Worm (Caenorhabditis elegans) whole organism, L1 larva: Measurements from ENCODE around the gene ckb-1.

ENCODE experiments used
- C16A3.4 ChIP-seq: fragments of 150-350 bp; optimal IDR thresholded peaks from 2 replicates; lab custom pipeline; 2014; ENCODE audit warnings: missing biosample characterization, missing genetic modification characterization
- C34B4.2 ChIP-seq: sonication (generic microtip); optimal IDR thresholded peaks from 2 replicates; lab custom pipeline; 2017; ENCODE audit warnings: mild to moderate bottlenecking, missing genetic modification characterization, missing compliant biosample characterization
- aha-1 ChIP-seq: fragments of 150-350 bp; optimal IDR thresholded peaks from 2 replicates; lab custom pipeline; 2014; ENCODE audit warnings: missing biosample characterization, missing genetic modification characterization
- ama-1 ChIP-seq: fragments of 150-350 bp; optimal IDR thresholded peaks from 2 replicates; lab custom pipeline; 2014
- blmp-1 ChIP-seq: fragments of 150-350 bp; optimal IDR thresholded peaks from 2 replicates; lab custom pipeline; 2014; ENCODE audit warnings: missing biosample characterization, missing genetic modification characterization
- ceh-8 ChIP-seq: fragments of 200-800 bp; sonication (Bioruptor generic); optimal IDR thresholded peaks from 2 replicates; lab custom pipeline; 2018; ENCODE audit warnings: mild to moderate bottlenecking, missing genetic modification characterization, moderate library complexity, missing compliant biosample characterization
- dsc-1 ChIP-seq: sonication (generic microtip); optimal IDR thresholded peaks from 2 replicates; lab custom pipeline; 2016; ENCODE audit warnings: mild to moderate bottlenecking, missing genetic modification characterization, missing compliant biosample characterization
- efl-3 ChIP-seq: fragments of 200-800 bp; sonication (Bioruptor generic); optimal IDR thresholded peaks from 2 replicates; lab custom pipeline; 2018; ENCODE audit warnings: mild to moderate bottlenecking, missing genetic modification characterization, missing compliant biosample characterization
- egl-27 ChIP-seq, 2 experiments: fragments of 150-350 bp in 1 of 2; sonication (generic microtip); optimal IDR thresholded peaks; 3 replicates each; lab custom pipeline; 2017 to 2018; ENCODE audit warnings: missing biosample characterization in 2 of 2, missing genetic modification characterization in 2 of 2, missing genetic modification reagents in 2 of 2
- elt-2 ChIP-seq: sonication (generic microtip); optimal IDR thresholded peaks from 2 replicates; lab custom pipeline; 2016; ENCODE audit warnings: missing genetic modification characterization, mild to moderate bottlenecking, inconsistent platforms, missing compliant biosample characterization, missing genetic modification reagents
- elt-3 ChIP-seq, 6 experiments: fragments of 150-350 bp in 1 of 6; sonication (generic microtip); optimal IDR thresholded peaks; 2 replicates each; lab custom pipeline; 2017 to 2018; ENCODE audit warnings: missing biosample characterization in 6 of 6, missing genetic modification characterization in 6 of 6, inconsistent platforms in 1 of 6
- fkh-10 ChIP-seq: sonication (generic microtip); optimal IDR thresholded peaks from 2 replicates; lab custom pipeline; 2017; ENCODE audit warnings: missing biosample characterization, missing genetic modification reagents, missing genetic modification characterization
- fkh-8 ChIP-seq: sonication (generic microtip); optimal IDR thresholded peaks from 2 replicates; lab custom pipeline; 2016; ENCODE audit warnings: mild to moderate bottlenecking, missing genetic modification characterization, missing compliant biosample characterization
- lin-13 ChIP-seq: fragments of 150-350 bp; optimal IDR thresholded peaks from 2 replicates; lab custom pipeline; 2014; ENCODE audit warnings: missing biosample characterization, missing genetic modification reagents, missing genetic modification characterization
- mab-9 ChIP-seq: fragments of 200-800 bp; sonication (Bioruptor generic); IDR thresholded peaks from 2 replicates; pipeline ENCODE4 v1.3.6; 2022; ENCODE audit warnings: missing genetic modification reagents, missing genetic modification characterization, missing compliant biosample characterization
- mep-1 ChIP-seq: fragments of 150-350 bp; optimal IDR thresholded peaks from 2 replicates; lab custom pipeline; 2014; ENCODE audit warnings: missing biosample characterization, missing genetic modification characterization
- nhr-11 ChIP-seq: fragments of 150-350 bp; optimal IDR thresholded peaks from 2 replicates; lab custom pipeline; 2014; ENCODE audit warnings: missing biosample characterization, missing genetic modification characterization
- nhr-19 ChIP-seq: fragments of 200-800 bp; sonication (Bioruptor generic); conservative IDR thresholded peaks from 2 replicates; pipeline ENCODE4 v1.3.6; 2022; ENCODE audit warnings: missing genetic modification characterization, missing compliant biosample characterization
- nhr-20 ChIP-seq: sonication (generic microtip); optimal IDR thresholded peaks from 2 replicates; lab custom pipeline; 2016; ENCODE audit warnings: mild to moderate bottlenecking, missing genetic modification characterization, missing compliant biosample characterization
- nhr-237 ChIP-seq: fragments of 150-350 bp; optimal IDR thresholded peaks from 2 replicates; lab custom pipeline; 2014; ENCODE audit warnings: missing biosample characterization, missing genetic modification characterization
- nhr-76 ChIP-seq: sonication (generic microtip); optimal IDR thresholded peaks from 2 replicates; lab custom pipeline; 2017; ENCODE audit warnings: missing biosample characterization, missing genetic modification characterization
- nhr-84 ChIP-seq: sonication (generic microtip); optimal IDR thresholded peaks from 2 replicates; lab custom pipeline; 2017; ENCODE audit warnings: missing biosample characterization, missing genetic modification characterization
- nhr-85 ChIP-seq: sonication (generic microtip); peaks from one replicate; lab custom pipeline; 2016; ENCODE audit warnings: missing genetic modification characterization, inconsistent platforms, missing compliant biosample characterization
- nhr-90 ChIP-seq: sonication (generic microtip); optimal IDR thresholded peaks from 2 replicates; lab custom pipeline; 2016; ENCODE audit warnings: mild to moderate bottlenecking, missing genetic modification characterization, missing compliant biosample characterization; ENCODE audit not compliant: poor library complexity
- pag-3 ChIP-seq: sonication (generic microtip); optimal IDR thresholded peaks from 2 replicates; lab custom pipeline; 2017; ENCODE audit warnings: missing genetic modification characterization, mild to moderate bottlenecking, missing compliant biosample characterization, antibody characterized with exemption, borderline replicate concordance; ENCODE audit not compliant: insufficient read depth
- skn-1 ChIP-seq: fragments of 150-350 bp; optimal IDR thresholded peaks from 2 replicates; lab custom pipeline; 2014; ENCODE audit warnings: missing biosample characterization, missing genetic modification characterization
- snu-23 ChIP-seq: sonication (generic microtip); optimal IDR thresholded peaks from 2 replicates; lab custom pipeline; 2016; ENCODE audit warnings: missing genetic modification characterization, missing compliant biosample characterization
- sup-37 ChIP-seq: fragments of 200-800 bp; sonication (Bioruptor generic); optimal IDR thresholded peaks from 2 replicates; lab custom pipeline; 2018; ENCODE audit warnings: mild to moderate bottlenecking, missing genetic modification characterization, missing compliant biosample characterization
- swsn-7 ChIP-seq: sonication (generic microtip); optimal IDR thresholded peaks from 2 replicates; lab custom pipeline; 2016; ENCODE audit warnings: missing genetic modification characterization, missing compliant biosample characterization
- tlp-1 ChIP-seq: fragments of 150-350 bp; optimal IDR thresholded peaks from 2 replicates; lab custom pipeline; 2014; ENCODE audit warnings: missing biosample characterization, missing genetic modification characterization
- unc-30 ChIP-seq: sonication (generic microtip); optimal IDR thresholded peaks from 2 replicates; lab custom pipeline; 2017; ENCODE audit warnings: missing biosample characterization, missing genetic modification characterization
- unc-62 ChIP-seq: fragments of 150-350 bp; optimal IDR thresholded peaks from 2 replicates; lab custom pipeline; 2014; ENCODE audit warnings: missing biosample characterization, missing genetic modification reagents, missing genetic modification characterization
- unc-98 ChIP-seq: fragments of 200-800 bp; sonication (Bioruptor generic); IDR thresholded peaks from 2 replicates; pipeline ENCODE4 v1.3.6; 2022; ENCODE audit warnings: missing genetic modification characterization, missing compliant biosample characterization
- zip-4 ChIP-seq: fragments of 200-800 bp; sonication (Bioruptor generic); optimal IDR thresholded peaks from 2 replicates; lab custom pipeline; 2018; ENCODE audit warnings: mild to moderate bottlenecking, missing genetic modification characterization, moderate library complexity, missing compliant biosample characterization

The ckb-1 gene

ce11 chrIII:4390421-4390820, 25.3 kb downstream of the ckb-1 start:
- peak; percentile 61 for TF ChIP-seq blmp-1
- TF ChIP-seq nhr-20: no peak

ce11 chrIII:4391319-4391718, 26.2 kb downstream of the ckb-1 start:
- TF ChIP-seq efl-3 (GFP tag; lab: Kevin White, UChicago) (no peak), blmp-1 (peak; percentile 88)
- TF ChIP-seq, all 84 proteins: peak for 1

- no peak for TF ChIP-seq sup-37 (GFP tag; lab: Kevin White, UChicago)
- TF ChIP-seq dsc-1 (tag; lab: Kevin White, UChicago): no peak
- peak in 1 of 6 experiments; percentile 39 for TF ChIP-seq elt-3 (tag; optimal IDR thresholded peaks at IDR 0.05; lab: Kevin White, UChicago)
- TF ChIP-seq nhr-84 (tag; lab: Kevin White, UChicago): no peak
- TF ChIP-seq C16A3.4 (tag; lab: Kevin White, UChicago): no peak
- TF ChIP-seq pag-3 (tag; lab: Kevin White, UChicago): no peak
- TF ChIP-seq blmp-1: peak; percentile 72
- TF ChIP-seq egl-27 (tag; optimal IDR thresholded peaks at IDR 0.05; lab: Kevin White, UChicago): no peak
- no peak for TF ChIP-seq mep-1 (tag; lab: Kevin White, UChicago)
- no peak for TF ChIP-seq nhr-19 (GFP tag; lab: Robert Waterston, UW)
- no peak for TF ChIP-seq nhr-237 (tag; lab: Kevin White, UChicago)
- no peak for TF ChIP-seq fkh-10
- no peak for TF ChIP-seq unc-98
- no peak for TF ChIP-seq C34B4.2 (tag; lab: Kevin White, UChicago)
- no peak for TF ChIP-seq skn-1
- TF ChIP-seq nhr-11 (tag; lab: Kevin White, UChicago): no peak
- TF ChIP-seq zip-4 (GFP tag; lab: Kevin White, UChicago): no peak
- TF ChIP-seq nhr-85: peak; percentile 49
These were observed 26.9 kb downstream of the ckb-1 start for ce11 chrIII:4391938-4392337.

ce11 chrIII:4394496-4394895, 29.4 kb downstream of the ckb-1 start, which contains the start of gene R07E5.4:
Gene R07E5.4, plus strand, starts transcription at chrIII:4394796.
- TF ChIP-seq swsn-7 (no peak), lin-13 (GFP tag; lab: Kevin White, UChicago) (no peak), ceh-8 (GFP tag; lab: Kevin White, UChicago) (no peak), snu-23 (no peak), fkh-8 (tag; lab: Kevin White, UChicago) (no peak), ama-1 (lab: Kevin White, UChicago) (no peak), mab-9 (GFP tag; lab: Robert Waterston, UW) (no peak), dsc-1 (tag; lab: Kevin White, UChicago) (no peak), nhr-76 (tag; lab: Kevin White, UChicago) (no peak), unc-62 (GFP tag; lab: Kevin White, UChicago) (no peak), sup-37 (GFP tag; lab: Kevin White, UChicago) (no peak), nhr-90 (tag; lab: Kevin White, UChicago) (no peak), unc-30 (tag; lab: Kevin White, UChicago) (no peak), unc-98 (no peak), skn-1 (no peak), fkh-10 (no peak)

- TF ChIP-seq tlp-1 (tag; lab: Kevin White, UChicago): no peak
These were observed 30.8 kb downstream of the ckb-1 start for ce11 chrIII:4395857-4396256.

- TF ChIP-seq aha-1 (tag; lab: Kevin White, UChicago) (no peak), elt-2 (tag; lab: Kevin White, UChicago) (no peak)
These were observed 32.0 kb downstream of the ckb-1 start, which contains the start of gene R07E5.5 for ce11 chrIII:4397115-4397514. Gene R07E5.5, plus strand, starts transcription at chrIII:4397415.
